Worm (Caenorhabditis elegans) whole organism, L4 larva: Measurements from ENCODE around the gene F11D11.21.
"Not testable (repeated sequence)": the region's sequence is repeated elsewhere in the genome, so short reads cannot be mapped to it uniquely, and the experiment has no call there.

ENCODE experiments used
- F26F4.8 ChIP-seq: fragments of 200-800 bp; sonication (Bioruptor generic); conservative IDR thresholded peaks from 2 replicates; pipeline ENCODE4 v1.3.6; 2022; ENCODE audit warnings: missing genetic modification characterization, missing compliant biosample characterization
- F37D6.2 ChIP-seq: sonication (generic microtip); optimal IDR thresholded peaks from 2 replicates; lab custom pipeline; 2016; ENCODE audit warnings: mild to moderate bottlenecking, missing genetic modification characterization, missing compliant biosample characterization
- Y105C5A.15 ChIP-seq: fragments of 200-800 bp; sonication (Bioruptor generic); IDR thresholded peaks from 2 replicates; pipeline ENCODE4 v1.3.6; 2022; ENCODE audit warnings: missing genetic modification characterization, missing compliant biosample characterization
- Y75B8A.6 ChIP-seq: fragments of 200-800 bp; sonication (Bioruptor generic); IDR thresholded peaks from 2 replicates; pipeline ENCODE4 v1.3.6; 2022; ENCODE audit warnings: missing genetic modification reagents, missing genetic modification characterization, missing compliant biosample characterization
- ZK337.2 ChIP-seq: fragments of 200-800 bp; sonication (Bioruptor generic); IDR thresholded peaks from 2 replicates; pipeline ENCODE4 v1.3.6; 2022; ENCODE audit warnings: missing genetic modification reagents, missing genetic modification characterization, missing compliant biosample characterization
- ZK546.5 ChIP-seq, 2 experiments: sonication (generic microtip); optimal IDR thresholded peaks; 2 replicates each; lab custom pipeline; 2017; ENCODE audit warnings: missing biosample characterization in 2 of 2, missing genetic modification characterization in 2 of 2
- aha-1 ChIP-seq: fragments of 150-350 bp; peaks from one replicate; lab custom pipeline; 2014; ENCODE audit warnings: missing biosample characterization, missing genetic modification characterization
- attf-4 ChIP-seq: sonication (generic microtip); optimal IDR thresholded peaks from 3 replicates; lab custom pipeline; 2017; ENCODE audit warnings: missing biosample characterization, missing genetic modification characterization
- ceh-44 ChIP-seq: fragments of 200-800 bp; sonication (Bioruptor generic); IDR thresholded peaks from 2 replicates; pipeline ENCODE4 v1.3.6; 2022; ENCODE audit warnings: missing genetic modification reagents, missing genetic modification characterization, missing compliant biosample characterization
- ceh-62 ChIP-seq: sonication (generic microtip); optimal IDR thresholded peaks from 2 replicates; lab custom pipeline; 2017; ENCODE audit warnings: missing biosample characterization, missing genetic modification characterization
- ceh-82 ChIP-seq: sonication (generic microtip); optimal IDR thresholded peaks from 2 replicates; lab custom pipeline; 2017; ENCODE audit warnings: missing biosample characterization, missing genetic modification characterization
- daf-12 ChIP-seq: fragments of 150-350 bp; optimal IDR thresholded peaks from 2 replicates; lab custom pipeline; 2014; ENCODE audit warnings: missing biosample characterization, missing genetic modification reagents, missing genetic modification characterization
- daf-16 ChIP-seq, 3 experiments: sonication (generic microtip); optimal IDR thresholded peaks; 2 replicates each; lab custom pipeline; 2016 to 2017; ENCODE audit warnings: missing genetic modification characterization in 3 of 3, missing genetic modification reagents in 3 of 3, mild to moderate bottlenecking in 2 of 3, missing compliant biosample characterization in 2 of 3, missing biosample characterization in 1 of 3, moderate library complexity in 1 of 3
- daf-19 ChIP-seq: fragments of 200-800 bp; sonication (Bioruptor generic); conservative IDR thresholded peaks from 2 replicates; pipeline ENCODE4 v1.3.6; 2022; ENCODE audit warnings: missing genetic modification characterization, missing compliant biosample characterization
- egl-27 ChIP-seq: sonication (generic microtip); optimal IDR thresholded peaks from 3 replicates; lab custom pipeline; 2017; ENCODE audit warnings: missing biosample characterization, missing genetic modification reagents, missing genetic modification characterization
- fkh-10 ChIP-seq: fragments of 150-350 bp; optimal IDR thresholded peaks from 2 replicates; lab custom pipeline; 2014; ENCODE audit warnings: missing biosample characterization, missing genetic modification reagents, missing genetic modification characterization
- fos-1 ChIP-seq: fragments of 150-350 bp; optimal IDR thresholded peaks from 2 replicates; lab custom pipeline; 2014; ENCODE audit warnings: missing biosample characterization, missing genetic modification characterization
- hmg-1.1 ChIP-seq: fragments of 200-800 bp; sonication (Bioruptor generic); IDR thresholded peaks from 2 replicates; pipeline ENCODE4 v1.3.6; 2022; ENCODE audit warnings: missing genetic modification reagents, missing genetic modification characterization, missing compliant biosample characterization
- lin-15B ChIP-seq: fragments of 150-350 bp; sonication (generic microtip); optimal IDR thresholded peaks from 3 replicates; lab custom pipeline; 2014; ENCODE audit warnings: missing biosample characterization, missing genetic modification characterization
- lin-39 ChIP-seq: fragments of 150-350 bp; optimal IDR thresholded peaks from 2 replicates; lab custom pipeline; 2014; ENCODE audit warnings: missing biosample characterization, missing genetic modification reagents, missing genetic modification characterization
- mdl-1 ChIP-seq, 2 experiments: fragments of 150-350 bp in 1 of 2; sonication (generic microtip) in 1 of 2; optimal IDR thresholded peaks; 2 replicates each; lab custom pipeline; 2014 to 2017; ENCODE audit warnings: missing biosample characterization in 2 of 2, missing genetic modification characterization in 2 of 2
- mxl-3 ChIP-seq: fragments of 200-800 bp; sonication (Bioruptor generic); optimal IDR thresholded peaks from 2 replicates; lab custom pipeline; 2018; ENCODE audit warnings: mild to moderate bottlenecking, missing genetic modification characterization, missing compliant biosample characterization
- nhr-41 ChIP-seq: fragments of 200-800 bp; sonication (Bioruptor generic); IDR thresholded peaks from 2 replicates; pipeline ENCODE4 v1.3.6; 2022; ENCODE audit warnings: missing genetic modification reagents, missing genetic modification characterization, missing compliant biosample characterization
- nhr-42 ChIP-seq: fragments of 200-800 bp; sonication (Bioruptor generic); IDR thresholded peaks from 2 replicates; pipeline ENCODE4 v1.3.6; 2022; ENCODE audit warnings: missing genetic modification characterization, missing compliant biosample characterization
- nhr-6 ChIP-seq: fragments of 150-350 bp; optimal IDR thresholded peaks from 2 replicates; lab custom pipeline; 2014; ENCODE audit warnings: missing biosample characterization, missing genetic modification characterization
- pha-4 ChIP-seq, 2 experiments: fragments of 150-350 bp in 1 of 2; fragments of 200-800 bp in 1 of 2; sonication (Bioruptor generic) in 1 of 2; IDR thresholded peaks in 1 of 2; optimal IDR thresholded peaks in 1 of 2; 2 replicates each; pipeline versions ENCODE4 v1.3.6 to Lab custom; 2014 to 2022; ENCODE audit warnings: missing genetic modification characterization in 2 of 2, missing genetic modification reagents in 2 of 2, missing biosample characterization in 1 of 2, missing compliant biosample characterization in 1 of 2
- php-3 ChIP-seq: fragments of 200-800 bp; sonication (Bioruptor generic); IDR thresholded peaks from 2 replicates; pipeline ENCODE4 v1.3.6; 2022; ENCODE audit warnings: missing genetic modification reagents, missing genetic modification characterization, missing compliant biosample characterization
- tag-97 ChIP-seq: fragments of 200-800 bp; sonication (Bioruptor generic); IDR thresholded peaks from 2 replicates; pipeline ENCODE4 v1.3.6; 2022; ENCODE audit warnings: missing genetic modification characterization, missing compliant biosample characterization
- unc-39 ChIP-seq: sonication (generic microtip); optimal IDR thresholded peaks from 2 replicates; lab custom pipeline; 2017; ENCODE audit warnings: missing biosample characterization, missing genetic modification characterization
- unc-62 ChIP-seq, 3 experiments: fragments of 150-350 bp in 1 of 3; sonication (generic microtip); optimal IDR thresholded peaks in 2 of 3; peaks in 1 of 3; 1 replicate in 1 of 3; 2 replicates in 2 of 3; lab custom pipeline; 2014 to 2017; ENCODE audit warnings: missing biosample characterization in 3 of 3, missing genetic modification characterization in 3 of 3, missing genetic modification reagents in 3 of 3, missing genotype in 1 of 3
- zag-1 ChIP-seq: fragments of 150-350 bp; optimal IDR thresholded peaks from 2 replicates; lab custom pipeline; 2014; ENCODE audit warnings: missing biosample characterization, missing genetic modification characterization
- zip-11 ChIP-seq: fragments of 200-800 bp; sonication (Bioruptor generic); IDR thresholded peaks from 2 replicates; pipeline ENCODE4 v1.3.6; 2022; ENCODE audit warnings: missing genetic modification characterization, missing compliant biosample characterization

F11D11.21 gene

DNA sequence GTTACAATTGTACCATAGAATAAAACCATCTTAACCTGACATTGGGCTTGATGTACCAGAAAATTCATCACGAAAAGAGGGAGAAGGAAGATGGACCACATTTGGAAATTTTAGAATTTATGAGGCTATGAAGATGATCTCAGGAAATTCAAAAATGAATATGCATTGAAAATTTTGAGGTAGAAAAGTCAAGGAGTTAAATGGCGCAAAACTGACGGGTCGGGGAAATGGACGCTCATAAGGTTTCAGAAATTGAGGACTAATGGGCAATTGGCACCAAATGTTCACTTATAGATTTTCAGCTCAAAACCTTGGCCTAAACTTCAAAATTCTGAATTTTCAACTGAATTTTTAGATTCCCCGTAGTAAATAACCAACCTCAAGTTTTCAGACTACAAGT lies 20.3 kb upstream of the F11D11.21 start, which contains the start of gene clec-255:
Gene clec-255 (minus strand): TSS at position 101 of the 400 bp plus-strand sequence.
- TF ChIP-seq zip-11 (GFP tag; lab: Robert Waterston, UW), result no peak
- peak; percentile 3 for TF ChIP-seq aha-1 (tag; lab: Kevin White, UChicago)

- no peak for TF ChIP-seq mdl-1 (tag; optimal IDR thresholded peaks at IDR 0.05; lab: Kevin White, UChicago)
- peak in 1 of 2 experiments; percentile 93 for TF ChIP-seq unc-62 (GFP tag; optimal IDR thresholded peaks at IDR 0.05 in 1 of 2; lab: Kevin White, UChicago)
- TF ChIP-seq unc-62 (tag; optimal IDR thresholded peaks at IDR 0.05; lab: Kevin White, UChicago), result no peak
Measured at ce11 chrV:18769902-18770301, 19.6 kb upstream of the F11D11.21 start.

- not testable (repeated sequence) for TF ChIP-seq ceh-62 (tag; lab: Kevin White, UChicago); nhr-42 (GFP tag; lab: Robert Waterston, UW); F37D6.2
Measured at ce11 chrV:18762044-18762443, 11.7 kb upstream of the F11D11.21 start, which contains the start of gene F11D11.22. TSS of gene F11D11.22 (plus strand) at chrV:18762344.

DNA sequence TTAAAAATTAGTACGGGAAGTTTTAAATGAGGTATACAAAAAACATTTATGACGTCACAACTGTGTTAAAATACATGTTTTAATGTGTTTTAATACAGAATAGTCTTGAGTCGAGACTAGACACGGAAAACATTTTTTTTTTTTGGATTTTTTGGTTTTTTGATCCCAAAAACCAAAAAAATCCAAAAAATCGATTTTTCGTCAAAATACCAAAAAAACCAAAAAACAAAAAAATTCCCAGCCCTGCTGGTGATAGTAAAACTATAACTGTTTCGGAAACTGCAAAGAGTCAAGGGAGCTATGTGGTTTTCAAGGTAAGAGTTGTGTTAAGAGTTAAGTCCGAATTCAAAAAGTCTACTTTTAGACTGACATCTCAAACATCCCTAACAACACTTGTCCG lies 10.7 kb upstream of the F11D11.21 start, which contains the start of gene F11D11.4:
Gene F11D11.4 (plus strand): TSS at position 301 of the 400 bp plus-strand sequence.
- TF ChIP-seq ceh-44 (GFP tag; lab: Robert Waterston, UW), result no peak
- no peak for TF ChIP-seq F26F4.8 (GFP tag; lab: Robert Waterston, UW)
- no peak for TF ChIP-seq mxl-3 (GFP tag; lab: Kevin White, UChicago)
- TF ChIP-seq Y105C5A.15 (GFP tag; lab: Robert Waterston, UW), result no peak
- TF ChIP-seq lin-39, result no peak
- TF ChIP-seq nhr-6 (tag; lab: Kevin White, UChicago), result no peak
- no peak for TF ChIP-seq daf-16 (GFP tag; optimal IDR thresholded peaks at IDR 0.05; lab: Kevin White, UChicago)
- no peak for TF ChIP-seq daf-16 (tag; optimal IDR thresholded peaks at IDR 0.05; lab: Kevin White, UChicago)
- TF ChIP-seq attf-4 (tag; lab: Kevin White, UChicago), result no peak
- TF ChIP-seq egl-27 (tag; lab: Kevin White, UChicago), result no peak
- TF ChIP-seq, all 104 proteins: peak for 0

DNA sequence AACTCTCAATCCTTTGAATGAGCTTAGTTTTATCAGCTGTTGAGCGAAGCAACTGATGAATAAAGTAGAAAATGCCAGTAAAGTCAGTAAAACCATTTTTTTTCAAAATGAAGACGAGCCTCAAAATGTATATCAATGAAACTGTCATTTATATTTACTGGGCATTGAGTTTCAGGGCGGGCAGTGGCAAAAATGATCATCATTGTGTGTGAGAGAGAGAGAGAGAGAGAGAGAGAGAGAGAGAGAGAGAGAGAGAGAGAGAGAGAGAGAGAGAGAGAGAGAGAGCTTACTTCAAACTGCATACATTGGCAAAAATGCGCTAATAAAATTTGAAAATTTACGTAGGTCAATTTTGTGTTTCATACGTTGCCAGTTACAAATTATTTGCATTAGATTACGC lies 9.8 kb upstream of the F11D11.21 start, which contains the start of gene F11D11.3:
Gene F11D11.3 (minus strand): TSS at position 101 of the 400 bp plus-strand sequence.
- TF ChIP-seq ceh-82 (tag; lab: Kevin White, UChicago) (no peak), tag-97 (GFP tag; lab: Robert Waterston, UW) (no peak), unc-39 (no peak), pha-4 (GFP tag; IDR thresholded peaks at IDR 0.05; lab: Robert Waterston, UW) (no peak), pha-4 (tag; optimal IDR thresholded peaks at IDR 0.05; lab: Kevin White, UChicago) (no peak), lin-15B (tag; lab: Kevin White, UChicago) (no peak), hmg-1.1 (no peak), daf-19 (GFP tag; lab: Robert Waterston, UW) (no peak), php-3 (no peak), ceh-44 (GFP tag; lab: Robert Waterston, UW) (no peak), nhr-41 (GFP tag; lab: Robert Waterston, UW) (no peak), Y75B8A.6 (GFP tag; lab: Robert Waterston, UW) (no peak), fos-1 (tag; lab: Kevin White, UChicago) (no peak), ZK337.2 (no peak), ZK546.5 (tag; optimal IDR thresholded peaks at IDR 0.05; lab: Kevin White, UChicago) (no peak), fkh-10 (GFP tag; lab: Kevin White, UChicago) (no peak), zag-1 (tag; lab: Kevin White, UChicago) (no peak), daf-12 (tag; lab: Kevin White, UChicago) (no peak)
